Fruit fly (Drosophila melanogaster) whole organism, prepupa: ENCODE measurements around the gene Ing5.

Experiments used
- Blimp-1 ChIP-seq: fragments of 200-800 bp; sonication (Bioruptor generic); optimal IDR thresholded peaks from 3 replicates; lab custom pipeline; 2017; ENCODE audit warnings: missing biosample characterization, missing genetic modification characterization, mild to moderate bottlenecking, moderate library complexity, missing genetic modification reagents
- CG10631 ChIP-seq: fragments of 200-800 bp; sonication (Bioruptor generic); optimal IDR thresholded peaks from 2 replicates; lab custom pipeline; 2016; ENCODE audit warnings: missing biosample characterization, missing genetic modification characterization
- CG10669 ChIP-seq: fragments of 200-800 bp; sonication (Bioruptor generic); optimal IDR thresholded peaks from 3 replicates; lab custom pipeline; 2018; ENCODE audit warnings: missing biosample characterization, mild to moderate bottlenecking, missing genetic modification characterization, moderate library complexity
- CG11294 ChIP-seq: fragments of 200-800 bp; sonication (Bioruptor generic); IDR thresholded peaks from 2 replicates; pipeline ENCODE4 v1.3.6; 2022; ENCODE audit warnings: missing biosample characterization, missing genetic modification characterization
- CG11762 ChIP-seq: fragments of 200-800 bp; sonication (Bioruptor generic); optimal IDR thresholded peaks from 3 replicates; lab custom pipeline; 2016; ENCODE audit warnings: missing biosample characterization, missing genetic modification characterization; ENCODE audit not compliant: insufficient read depth
- CG11902 ChIP-seq: fragments of 200-800 bp; sonication (Bioruptor generic); optimal IDR thresholded peaks from 3 replicates; lab custom pipeline; 2016; ENCODE audit warnings: missing biosample characterization, missing genetic modification characterization
- CG1621 ChIP-seq: fragments of 200-800 bp; sonication (Bioruptor generic); optimal IDR thresholded peaks from 3 replicates; lab custom pipeline; 2018; ENCODE audit warnings: missing biosample characterization, mild to moderate bottlenecking, missing genetic modification characterization
- CG16779 ChIP-seq: fragments of 200-800 bp; sonication (Bioruptor generic); optimal IDR thresholded peaks from 3 replicates; lab custom pipeline; 2017; ENCODE audit warnings: missing biosample characterization, mild to moderate bottlenecking, missing genetic modification characterization
- CG31627 ChIP-seq: fragments of 200-800 bp; sonication (Bioruptor generic); optimal IDR thresholded peaks from 3 replicates; lab custom pipeline; 2016; ENCODE audit warnings: missing biosample characterization, missing genetic modification characterization
- CG32006 ChIP-seq: fragments of 200-800 bp; sonication (Bioruptor generic); optimal IDR thresholded peaks from 3 replicates; lab custom pipeline; 2017; ENCODE audit warnings: missing biosample characterization, mild to moderate bottlenecking, missing genetic modification characterization
- CG34406 ChIP-seq: fragments of 200-800 bp; sonication (Bioruptor generic); optimal IDR thresholded peaks from 3 replicates; lab custom pipeline; 2016; ENCODE audit warnings: missing biosample characterization, missing genetic modification characterization
- CG3919 ChIP-seq: fragments of 200-800 bp; sonication (Bioruptor generic); optimal IDR thresholded peaks from 3 replicates; lab custom pipeline; 2016; ENCODE audit warnings: missing biosample characterization, missing genetic modification characterization
- CG4318 ChIP-seq: fragments of 200-800 bp; sonication (Bioruptor generic); optimal IDR thresholded peaks from 3 replicates; lab custom pipeline; 2017; ENCODE audit warnings: missing biosample characterization, mild to moderate bottlenecking, missing genetic modification characterization
- CG6276 ChIP-seq: fragments of 200-800 bp; sonication (Bioruptor generic); optimal IDR thresholded peaks from 2 replicates; lab custom pipeline; 2017; ENCODE audit warnings: missing biosample characterization, mild to moderate bottlenecking, missing genetic modification characterization
- CG7368 ChIP-seq: fragments of 200-800 bp; sonication (Bioruptor generic); optimal IDR thresholded peaks from 3 replicates; lab custom pipeline; 2016; ENCODE audit warnings: missing biosample characterization, missing genetic modification characterization
- CG8319 ChIP-seq: fragments of 200-800 bp; sonication (Bioruptor generic); optimal IDR thresholded peaks from 3 replicates; lab custom pipeline; 2016; ENCODE audit warnings: missing biosample characterization, missing genetic modification characterization
- CG9139 ChIP-seq: fragments of 200-800 bp; sonication (Bioruptor generic); optimal IDR thresholded peaks from 3 replicates; lab custom pipeline; 2017; ENCODE audit warnings: missing biosample characterization, mild to moderate bottlenecking, missing genetic modification characterization
- Eip78C ChIP-seq: fragments of 200-800 bp; sonication (Bioruptor generic); peaks from one replicate; lab custom pipeline; 2016; ENCODE audit warnings: missing biosample characterization, missing genetic modification characterization
- Eip93F ChIP-seq: fragments of 200-800 bp; sonication (Bioruptor generic); optimal IDR thresholded peaks from 2 replicates; lab custom pipeline; 2016; ENCODE audit warnings: missing biosample characterization, mild to moderate bottlenecking, missing genetic modification characterization
- Ets21C ChIP-seq: fragments of 200-800 bp; sonication (Bioruptor generic); optimal IDR thresholded peaks from 3 replicates; lab custom pipeline; 2016; ENCODE audit warnings: missing biosample characterization, missing genetic modification characterization
- Ets96B ChIP-seq: fragments of 200-800 bp; optimal IDR thresholded peaks from 2 replicates; lab custom pipeline; 2019; ENCODE audit warnings: missing biosample characterization, mild to moderate bottlenecking, missing genetic modification characterization, moderate library complexity
- Gug ChIP-seq: fragments of 200-800 bp; sonication (Bioruptor generic); IDR thresholded peaks from 2 replicates; pipeline ENCODE4 v1.3.6; 2022; ENCODE audit warnings: missing biosample characterization, missing genetic modification characterization
- Hr38 ChIP-seq: sonication (Bioruptor generic); optimal IDR thresholded peaks from 2 replicates; lab custom pipeline; 2016; ENCODE audit warnings: missing biosample characterization, missing genetic modification characterization
- Hr4 ChIP-seq: fragments of 200-800 bp; sonication (Bioruptor generic); optimal IDR thresholded peaks from 3 replicates; lab custom pipeline; 2016; ENCODE audit warnings: missing biosample characterization, missing genetic modification characterization
- Lpt ChIP-seq: fragments of 200-800 bp; sonication (Bioruptor generic); optimal IDR thresholded peaks from 3 replicates; lab custom pipeline; 2016; ENCODE audit warnings: missing biosample characterization, missing genetic modification characterization
- Met ChIP-seq: fragments of 200-800 bp; sonication (Bioruptor generic); optimal IDR thresholded peaks from 3 replicates; lab custom pipeline; 2016; ENCODE audit warnings: missing biosample characterization, missing genetic modification characterization
- OdsH ChIP-seq: fragments of 200-800 bp; sonication (Bioruptor generic); optimal IDR thresholded peaks from 3 replicates; lab custom pipeline; 2016; ENCODE audit warnings: missing biosample characterization, missing genetic modification characterization
- Smox ChIP-seq: fragments of 200-800 bp; sonication (Bioruptor generic); optimal IDR thresholded peaks from 3 replicates; lab custom pipeline; 2016; ENCODE audit warnings: missing biosample characterization, missing genetic modification characterization
- Sox102F ChIP-seq: fragments of 200-800 bp; sonication (Bioruptor generic); optimal IDR thresholded peaks from 2 replicates; lab custom pipeline; 2016; ENCODE audit warnings: missing biosample characterization, mild to moderate bottlenecking, missing genetic modification characterization
- Sox14 ChIP-seq: fragments of 200-800 bp; sonication (Bioruptor generic); optimal IDR thresholded peaks from 3 replicates; lab custom pipeline; 2016; ENCODE audit warnings: missing biosample characterization, missing genetic modification characterization
- Sox15 ChIP-seq: fragments of 200-800 bp; sonication (Bioruptor generic); optimal IDR thresholded peaks from 3 replicates; lab custom pipeline; 2016; ENCODE audit warnings: missing biosample characterization, missing genetic modification characterization
- acj6 ChIP-seq: fragments of 200-800 bp; sonication (Bioruptor generic); optimal IDR thresholded peaks from 3 replicates; lab custom pipeline; 2016; ENCODE audit warnings: missing biosample characterization, missing genetic modification characterization
- dac ChIP-seq: fragments of 200-800 bp; sonication (Bioruptor generic); optimal IDR thresholded peaks from 2 replicates; lab custom pipeline; 2017; ENCODE audit warnings: missing biosample characterization, mild to moderate bottlenecking, missing genetic modification characterization
- esn ChIP-seq: fragments of 200-800 bp; sonication (Bioruptor generic); optimal IDR thresholded peaks from 2 replicates; lab custom pipeline; 2016; ENCODE audit warnings: missing biosample characterization, mild to moderate bottlenecking, missing genetic modification characterization, moderate library complexity
- fd59A ChIP-seq: fragments of 200-800 bp; sonication (Bioruptor generic); optimal IDR thresholded peaks from 2 replicates; lab custom pipeline; 2017; ENCODE audit warnings: missing biosample characterization, mild to moderate bottlenecking, missing genetic modification characterization, missing genetic modification reagents
- fd85E ChIP-seq: fragments of 200-800 bp; sonication (Bioruptor generic); optimal IDR thresholded peaks from 3 replicates; lab custom pipeline; 2016; ENCODE audit warnings: missing biosample characterization, missing genetic modification characterization
- fkh ChIP-seq: fragments of 200-800 bp; sonication (Bioruptor generic); optimal IDR thresholded peaks from 3 replicates; lab custom pipeline; 2017; ENCODE audit warnings: missing biosample characterization, mild to moderate bottlenecking, missing genetic modification characterization, moderate library complexity
- lz ChIP-seq: fragments of 200-800 bp; sonication (Bioruptor generic); optimal IDR thresholded peaks from 3 replicates; lab custom pipeline; 2016; ENCODE audit warnings: missing biosample characterization, missing genetic modification characterization
- net ChIP-seq: fragments of 200-800 bp; sonication (Bioruptor generic); optimal IDR thresholded peaks from 3 replicates; lab custom pipeline; 2016; ENCODE audit warnings: missing biosample characterization, missing genetic modification characterization
- pdm3 ChIP-seq: fragments of 200-800 bp; sonication (Bioruptor generic); optimal IDR thresholded peaks from 3 replicates; lab custom pipeline; 2016; ENCODE audit warnings: missing biosample characterization, missing genetic modification characterization
- salr ChIP-seq, 2 experiments: fragments of 200-800 bp; sonication (Bioruptor generic); optimal IDR thresholded peaks; 3 replicates each; lab custom pipeline; 2016 to 2018; ENCODE audit warnings: missing biosample characterization in 2 of 2, missing genetic modification characterization in 2 of 2, mild to moderate bottlenecking in 1 of 2
- spab ChIP-seq: fragments of 200-800 bp; sonication (Bioruptor generic); optimal IDR thresholded peaks from 2 replicates; lab custom pipeline; 2017; ENCODE audit warnings: missing biosample characterization, mild to moderate bottlenecking, missing genetic modification characterization, missing genetic modification reagents
- vri ChIP-seq: fragments of 200-800 bp; sonication (Bioruptor generic); optimal IDR thresholded peaks from 3 replicates; lab custom pipeline; 2016; ENCODE audit warnings: missing biosample characterization, mild to moderate bottlenecking, missing genetic modification characterization

Ing5 gene

DNA sequence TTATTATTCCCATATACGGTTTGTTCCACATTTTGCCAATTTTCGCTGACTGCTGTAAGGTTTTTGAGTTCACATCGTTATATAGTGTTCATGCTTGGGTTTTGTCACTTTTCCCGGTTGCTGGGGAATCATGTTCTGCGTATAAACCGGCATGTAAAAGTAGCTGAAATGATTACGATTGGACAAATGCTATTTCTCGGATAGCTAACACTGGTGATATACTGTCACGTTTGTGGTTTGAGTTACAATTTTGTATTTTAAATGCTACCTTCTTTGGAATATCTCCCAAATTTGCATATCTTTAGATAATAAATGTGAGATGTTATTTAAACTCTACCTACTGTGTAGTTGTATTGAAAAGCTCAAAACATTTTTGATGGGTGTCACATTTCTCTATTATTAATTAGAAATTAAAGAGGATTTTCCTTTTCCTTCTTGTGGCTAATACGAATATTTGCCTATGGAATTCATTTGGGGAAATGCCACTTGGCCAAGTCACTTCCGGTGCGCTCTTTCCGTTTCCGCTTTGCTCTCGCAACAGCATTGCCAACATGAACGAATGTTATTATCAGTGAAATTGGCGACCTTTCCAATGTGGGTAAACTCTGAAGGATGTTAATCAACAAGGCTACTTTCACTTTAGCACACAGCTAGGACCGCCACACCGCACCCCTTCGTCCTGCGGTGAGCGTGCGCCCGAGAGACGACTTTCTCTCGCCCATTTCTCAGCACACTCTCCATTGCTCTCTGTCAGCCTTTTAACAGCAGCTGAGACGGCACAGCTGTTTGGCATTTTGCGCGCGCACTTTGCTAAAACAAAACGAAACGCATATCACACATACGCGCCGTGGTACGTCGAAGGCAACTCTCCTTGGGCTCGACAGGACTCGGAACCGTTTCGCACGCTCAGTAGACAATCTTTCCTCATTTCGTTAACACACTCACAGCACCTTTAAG is 27.7 kb upstream of the Ing5 start, which contains the start of the genes CG16956, CG42784 and CG43850 (continued):
- no peak for TF ChIP-seq fkh (GFP tag; lab: Kevin White, UChicago)
- no peak for TF ChIP-seq acj6
- TF ChIP-seq CG1621 (tag; lab: Kevin White, UChicago): no peak
- TF ChIP-seq Met: no peak
- TF ChIP-seq Smox (GFP tag; lab: Kevin White, UChicago): no peak
- no peak for TF ChIP-seq CG31627 (GFP tag; lab: Kevin White, UChicago)
- peak; percentile 57 for TF ChIP-seq Eip78C (GFP tag; lab: Kevin White, UChicago)
- no peak for TF ChIP-seq CG7368
- TF ChIP-seq Sox14: no peak
- no peak for TF ChIP-seq CG11762 (GFP tag; lab: Kevin White, UChicago)
- peak; percentile 2 for TF ChIP-seq CG34406 (GFP tag; lab: Kevin White, UChicago)
- no peak for TF ChIP-seq spab (GFP tag; lab: Kevin White, UChicago)
- TF ChIP-seq CG8319 (GFP tag; lab: Kevin White, UChicago): no peak

DNA sequence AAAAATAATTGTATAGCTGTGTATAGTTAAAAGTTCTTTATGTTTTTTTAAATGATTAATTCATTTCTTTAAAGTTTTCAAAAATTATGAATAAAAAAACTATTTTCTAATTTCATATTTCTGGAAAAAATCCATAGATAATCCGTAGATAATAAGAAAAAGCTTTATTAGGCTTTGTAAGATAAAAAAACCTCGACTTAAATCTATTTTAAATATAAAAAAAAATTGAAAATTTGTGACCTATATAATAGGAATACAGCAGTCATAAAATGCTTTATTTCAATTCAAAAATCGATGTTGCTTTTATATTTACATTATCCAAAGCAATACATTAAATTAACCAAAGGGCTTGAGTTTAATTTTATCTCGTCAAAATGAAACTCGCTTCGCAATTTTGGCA is 25.1 kb upstream of the Ing5 start, which contains the start of gene Flad2:
TSS of gene Flad2 (plus strand) at position 301 of the 400 bp plus-strand sequence.
- no peak for TF ChIP-seq Hr4 (GFP tag; lab: Kevin White, UChicago)

DNA sequence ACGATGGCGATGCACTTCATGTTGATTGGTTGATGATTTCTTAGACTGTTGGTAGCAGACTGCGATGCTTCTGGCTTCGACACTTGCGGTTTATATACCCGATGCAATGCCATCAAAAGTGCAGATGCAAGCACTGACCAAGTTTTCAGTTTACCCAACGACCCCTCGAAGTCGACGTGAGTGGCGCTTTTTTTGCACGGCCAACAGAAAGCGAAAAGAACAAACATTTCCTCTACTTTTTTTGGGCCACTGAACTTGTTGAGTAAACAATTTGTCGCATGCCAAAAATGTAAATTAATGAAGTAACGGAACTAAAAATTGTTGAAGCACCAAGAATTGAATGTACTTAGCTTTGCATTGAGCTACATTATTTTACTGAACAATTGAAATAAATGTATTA is 24.5 kb upstream of the Ing5 start, which contains the start of gene Vm34Ca:
TSS of gene Vm34Ca (minus strand) at position 66 of the 400 bp plus-strand sequence.
- no peak for TF ChIP-seq esn (GFP tag; lab: Kevin White, UChicago)
- no peak for TF ChIP-seq CG11902 (GFP tag; lab: Kevin White, UChicago)
- no peak for TF ChIP-seq CG34406 (GFP tag; lab: Kevin White, UChicago)
- TF ChIP-seq Gug: no peak

DNA sequence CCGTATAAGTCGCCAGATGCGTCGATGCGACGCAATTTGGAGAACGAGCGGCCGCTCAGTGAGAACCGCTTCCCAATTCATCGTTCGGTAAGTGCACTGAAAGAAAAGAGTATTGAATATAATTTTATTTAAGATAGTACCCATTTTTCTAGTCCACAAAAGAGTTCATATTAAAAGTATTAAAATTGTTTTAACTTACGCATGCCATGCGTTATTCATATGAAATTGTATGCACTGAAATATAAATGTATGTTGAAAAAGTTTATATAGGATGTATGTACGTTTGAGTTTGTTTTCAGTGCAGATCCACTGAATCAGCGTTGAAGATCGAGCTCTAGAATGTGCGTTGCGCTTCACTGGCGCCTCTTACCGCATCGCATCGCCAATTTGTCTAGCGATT is 12.5 kb upstream of the Ing5 start:
- TF ChIP-seq CG1621 (tag; lab: Kevin White, UChicago) (no peak), Sox15 (no peak), CG16779 (tag; lab: Kevin White, UChicago) (no peak), CG10631 (peak; percentile 15), Lpt (GFP tag; lab: Kevin White, UChicago) (no peak), salr (GFP tag; optimal IDR thresholded peaks at IDR 0.05; lab: Kevin White, UChicago) (no peak), Met (no peak), fd59A (no peak), Hr4 (GFP tag; lab: Kevin White, UChicago) (peak; percentile 37), CG32006 (peak; percentile 51), OdsH (GFP tag; lab: Kevin White, UChicago) (peak; percentile 27), Ets21C (GFP tag; lab: Kevin White, UChicago) (no peak), Eip78C (GFP tag; lab: Kevin White, UChicago) (peak; percentile 59), CG9139 (GFP tag; lab: Kevin White, UChicago) (no peak), Sox102F (GFP tag; lab: Kevin White, UChicago) (no peak), Sox14 (peak; percentile 5), CG6276 (GFP tag; lab: Kevin White, UChicago) (no peak), Smox (GFP tag; lab: Kevin White, UChicago) (no peak), lz (GFP tag; lab: Kevin White, UChicago) (no peak), pdm3 (GFP tag; lab: Kevin White, UChicago) (no peak), Ets96B (tag; lab: Kevin White, UChicago) (no peak), Gug (no peak), net (GFP tag; lab: Kevin White, UChicago) (peak; percentile 23), vri (no peak), Hr38 (no peak), Blimp-1 (GFP tag; lab: Kevin White, UChicago) (no peak), CG4318 (no peak), fkh (GFP tag; lab: Kevin White, UChicago) (no peak), CG11294 (GFP tag; lab: Robert Waterston, UW) (no peak), CG3919 (GFP tag; lab: Kevin White, UChicago) (peak; percentile 30), CG10669 (no peak), spab (GFP tag; lab: Kevin White, UChicago) (no peak), Eip93F (GFP tag; lab: Kevin White, UChicago) (no peak), fd85E (GFP tag; lab: Kevin White, UChicago) (no peak), dac (no peak), CG8319 (GFP tag; lab: Kevin White, UChicago) (no peak)
